Worm (Caenorhabditis elegans) whole organism, young adult: ENCODE data around the gene rnh-1.1.

Source experiments
- B0035.1 ChIP-seq: sonication (generic microtip); optimal IDR thresholded peaks from 2 replicates; lab custom pipeline; 2016; ENCODE audit warnings: missing genetic modification characterization, mild to moderate bottlenecking, missing compliant biosample characterization, missing genotype, missing genetic modification reagents
- B0261.1 ChIP-seq: sonication (generic microtip); optimal IDR thresholded peaks from 2 replicates; lab custom pipeline; 2016; ENCODE audit warnings: mild to moderate bottlenecking, missing genetic modification characterization, moderate library complexity, missing compliant biosample characterization
- B0336.3 ChIP-seq: fragments of 200-800 bp; sonication (Bioruptor generic); IDR thresholded peaks from 2 replicates; pipeline ENCODE4 v1.3.6; 2022; ENCODE audit warnings: missing genetic modification characterization, missing compliant biosample characterization
- F10E7.11 ChIP-seq: sonication (generic microtip); optimal IDR thresholded peaks from 2 replicates; lab custom pipeline; 2017; ENCODE audit warnings: mild to moderate bottlenecking, missing genetic modification characterization, moderate library complexity, missing compliant biosample characterization
- F33H1.4 ChIP-seq: fragments of 200-800 bp; sonication (Bioruptor generic); IDR thresholded peaks from 2 replicates; pipeline ENCODE4 v1.3.6; 2022; ENCODE audit warnings: missing genetic modification reagents, missing genetic modification characterization, missing compliant biosample characterization
- F57A8.1 ChIP-seq: fragments of 200-800 bp; sonication (Bioruptor generic); optimal IDR thresholded peaks from 2 replicates; lab custom pipeline; 2018; ENCODE audit warnings: mild to moderate bottlenecking, missing genetic modification characterization, moderate library complexity, missing compliant biosample characterization
- K11D2.4 ChIP-seq: fragments of 200-800 bp; sonication (Bioruptor generic); IDR thresholded peaks from 2 replicates; pipeline ENCODE4 v1.3.6; 2022; ENCODE audit warnings: missing genetic modification reagents, missing genetic modification characterization, missing compliant biosample characterization
- Y56A3A.18 ChIP-seq: fragments of 200-800 bp; sonication (Bioruptor generic); IDR thresholded peaks from 2 replicates; pipeline ENCODE4 v1.3.6; 2022; ENCODE audit warnings: missing genetic modification reagents, missing genetic modification characterization, missing compliant biosample characterization
- Y79H2A.3 ChIP-seq: fragments of 200-800 bp; sonication (Bioruptor generic); conservative IDR thresholded peaks from 2 replicates; pipeline ENCODE4 v1.3.6; 2022; ENCODE audit warnings: missing genetic modification reagents, missing genetic modification characterization, missing compliant biosample characterization
- Y95B8A.8 ChIP-seq: fragments of 200-800 bp; sonication (Bioruptor generic); IDR thresholded peaks from 2 replicates; pipeline ENCODE4 v1.3.6; 2022; ENCODE audit warnings: missing genetic modification reagents, missing genetic modification characterization, missing compliant biosample characterization
- ZK185.1 ChIP-seq: sonication (generic microtip); optimal IDR thresholded peaks from 2 replicates; lab custom pipeline; 2016; ENCODE audit warnings: mild to moderate bottlenecking, missing genetic modification characterization, missing compliant biosample characterization; ENCODE audit not compliant: poor library complexity, severe bottlenecking
- aptf-2 ChIP-seq: fragments of 200-800 bp; sonication (Bioruptor generic); conservative IDR thresholded peaks from 2 replicates; pipeline ENCODE4 v1.3.6; 2022; ENCODE audit warnings: missing genetic modification reagents, missing genetic modification characterization, missing compliant biosample characterization
- aptf-3 ChIP-seq: fragments of 200-800 bp; sonication (Bioruptor generic); IDR thresholded peaks from 2 replicates; pipeline ENCODE4 v1.3.6; 2022; ENCODE audit warnings: missing genetic modification characterization, missing compliant biosample characterization
- atf-7 ChIP-seq: sonication (generic microtip); optimal IDR thresholded peaks from 2 replicates; lab custom pipeline; 2017; ENCODE audit warnings: mild to moderate bottlenecking, missing genetic modification characterization, missing compliant biosample characterization
- attf-3 ChIP-seq: fragments of 200-800 bp; sonication (Bioruptor generic); conservative IDR thresholded peaks from 2 replicates; pipeline ENCODE4 v1.3.6; 2022; ENCODE audit warnings: missing genetic modification reagents, missing genetic modification characterization, missing compliant biosample characterization
- cebp-1 ChIP-seq, 2 experiments: fragments of 200-800 bp in 1 of 2; sonication (Bioruptor generic) in 1 of 2; sonication (generic microtip) in 1 of 2; IDR thresholded peaks in 1 of 2; optimal IDR thresholded peaks in 1 of 2; 2 replicates each; pipeline versions ENCODE4 v1.3.6 to Lab custom; 2017 to 2022; ENCODE audit warnings: missing compliant biosample characterization in 2 of 2, missing genetic modification characterization in 2 of 2, mild to moderate bottlenecking in 1 of 2, missing genetic modification reagents in 1 of 2, moderate library complexity in 1 of 2
- cebp-2 ChIP-seq: fragments of 200-800 bp; sonication (Bioruptor generic); IDR thresholded peaks from 2 replicates; pipeline ENCODE4 v1.3.6; 2022; ENCODE audit warnings: missing genetic modification characterization, missing compliant biosample characterization
- ceh-100 ChIP-seq: fragments of 200-800 bp; sonication (Bioruptor generic); IDR thresholded peaks from 2 replicates; pipeline ENCODE4 v1.3.6; 2022; ENCODE audit warnings: missing genetic modification reagents, missing genetic modification characterization, missing compliant biosample characterization
- ceh-58 ChIP-seq: fragments of 200-800 bp; sonication (Bioruptor generic); IDR thresholded peaks from 2 replicates; pipeline ENCODE4 v1.3.6; 2022; ENCODE audit warnings: missing genetic modification characterization, missing compliant biosample characterization
- ceh-79 ChIP-seq: sonication (generic microtip); optimal IDR thresholded peaks from 2 replicates; lab custom pipeline; 2017; ENCODE audit warnings: mild to moderate bottlenecking, missing genetic modification characterization, missing compliant biosample characterization
- fkh-3 ChIP-seq: sonication (generic microtip); optimal IDR thresholded peaks from 2 replicates; lab custom pipeline; 2016; ENCODE audit warnings: mild to moderate bottlenecking, missing genetic modification characterization, missing compliant biosample characterization
- hlh-26 ChIP-seq: fragments of 200-800 bp; sonication (Bioruptor generic); conservative IDR thresholded peaks from 2 replicates; pipeline ENCODE4 v1.3.6; 2022; ENCODE audit warnings: missing genetic modification reagents, missing genetic modification characterization, missing compliant biosample characterization
- hmg-1.2 ChIP-seq: fragments of 200-800 bp; sonication (Bioruptor generic); IDR thresholded peaks from 2 replicates; pipeline ENCODE4 v1.3.6; 2022; ENCODE audit warnings: missing genetic modification reagents, missing genetic modification characterization, missing compliant biosample characterization
- hrde-1 ChIP-seq: sonication (generic microtip); optimal IDR thresholded peaks from 2 replicates; lab custom pipeline; 2016; ENCODE audit warnings: missing genetic modification characterization, mild to moderate bottlenecking, missing compliant biosample characterization, moderate library complexity, missing genotype, missing genetic modification reagents, borderline replicate concordance
- let-526 ChIP-seq: fragments of 200-800 bp; sonication (Bioruptor generic); IDR thresholded peaks from 2 replicates; pipeline ENCODE4 v1.3.6; 2022; ENCODE audit warnings: missing genetic modification reagents, missing genetic modification characterization, missing compliant biosample characterization
- let-607 ChIP-seq, 2 experiments: fragments of 200-800 bp in 1 of 2; sonication (Bioruptor generic) in 1 of 2; sonication (generic microtip) in 1 of 2; optimal IDR thresholded peaks; 2 replicates each; lab custom pipeline; 2016 to 2018; ENCODE audit warnings: mild to moderate bottlenecking in 2 of 2, missing compliant biosample characterization in 2 of 2, missing genetic modification characterization in 2 of 2, moderate library complexity in 2 of 2, missing genotype in 1 of 2
- lsl-1 ChIP-seq: fragments of 200-800 bp; sonication (Bioruptor generic); optimal IDR thresholded peaks from 2 replicates; lab custom pipeline; 2018; ENCODE audit warnings: mild to moderate bottlenecking, missing genetic modification characterization, moderate library complexity, missing compliant biosample characterization
- madf-10 ChIP-seq: sonication (generic microtip); optimal IDR thresholded peaks from 2 replicates; lab custom pipeline; 2016; ENCODE audit warnings: mild to moderate bottlenecking, missing genetic modification characterization, missing compliant biosample characterization
- madf-6 ChIP-seq: fragments of 200-800 bp; sonication (Bioruptor generic); IDR thresholded peaks from 2 replicates; pipeline ENCODE4 v1.3.6; 2022; ENCODE audit warnings: missing genetic modification reagents, missing genetic modification characterization, missing compliant biosample characterization
- mcd-1 ChIP-seq: fragments of 200-800 bp; sonication (Bioruptor generic); IDR thresholded peaks from 2 replicates; pipeline ENCODE4 v1.3.6; 2022; ENCODE audit warnings: missing genetic modification reagents, missing genetic modification characterization, missing compliant biosample characterization
- nfya-1 ChIP-seq: sonication (generic microtip); optimal IDR thresholded peaks from 2 replicates; lab custom pipeline; 2017; ENCODE audit warnings: antibody characterized with exemption, missing compliant biosample characterization, missing genetic modification characterization, borderline replicate concordance; ENCODE audit not compliant: insufficient read depth
- nfya-2 ChIP-seq: fragments of 200-800 bp; sonication (Bioruptor generic); IDR thresholded peaks from 2 replicates; pipeline ENCODE4 v1.3.6; 2022; ENCODE audit warnings: missing genetic modification reagents, missing genetic modification characterization, missing compliant biosample characterization
- nfyb-1 ChIP-seq: fragments of 200-800 bp; sonication (Bioruptor generic); IDR thresholded peaks from 2 replicates; pipeline ENCODE4 v1.3.6; 2022; ENCODE audit warnings: missing genetic modification reagents, missing genetic modification characterization, missing compliant biosample characterization
- nhr-179 ChIP-seq: sonication (generic microtip); optimal IDR thresholded peaks from 2 replicates; lab custom pipeline; 2016; ENCODE audit warnings: mild to moderate bottlenecking, missing genetic modification characterization, missing compliant biosample characterization
- rcor-1 ChIP-seq: fragments of 200-800 bp; sonication (Bioruptor generic); IDR thresholded peaks from 2 replicates; pipeline ENCODE4 v1.3.6; 2022; ENCODE audit warnings: missing genetic modification reagents, missing genetic modification characterization, missing compliant biosample characterization
- snpc-1.1 ChIP-seq: sonication (generic microtip); optimal IDR thresholded peaks from 2 replicates; lab custom pipeline; 2017; ENCODE audit warnings: missing genetic modification characterization, mild to moderate bottlenecking, missing compliant biosample characterization, antibody characterized with exemption, moderate library complexity, missing genotype, missing genetic modification reagents; ENCODE audit not compliant: insufficient read depth
- somi-1 ChIP-seq: fragments of 200-800 bp; sonication (Bioruptor generic); optimal IDR thresholded peaks from 2 replicates; lab custom pipeline; 2018; ENCODE audit warnings: mild to moderate bottlenecking, missing genetic modification characterization, missing compliant biosample characterization
- unc-62 ChIP-seq: fragments of 150-350 bp; optimal IDR thresholded peaks from 2 replicates; lab custom pipeline; 2014; ENCODE audit warnings: missing biosample characterization, missing genetic modification reagents, missing genetic modification characterization
- ztf-18 ChIP-seq: sonication (generic microtip); optimal IDR thresholded peaks from 2 replicates; lab custom pipeline; 2016; ENCODE audit warnings: missing genotype, mild to moderate bottlenecking, missing genetic modification characterization, missing compliant biosample characterization

rnh-1.1 gene

DNA sequence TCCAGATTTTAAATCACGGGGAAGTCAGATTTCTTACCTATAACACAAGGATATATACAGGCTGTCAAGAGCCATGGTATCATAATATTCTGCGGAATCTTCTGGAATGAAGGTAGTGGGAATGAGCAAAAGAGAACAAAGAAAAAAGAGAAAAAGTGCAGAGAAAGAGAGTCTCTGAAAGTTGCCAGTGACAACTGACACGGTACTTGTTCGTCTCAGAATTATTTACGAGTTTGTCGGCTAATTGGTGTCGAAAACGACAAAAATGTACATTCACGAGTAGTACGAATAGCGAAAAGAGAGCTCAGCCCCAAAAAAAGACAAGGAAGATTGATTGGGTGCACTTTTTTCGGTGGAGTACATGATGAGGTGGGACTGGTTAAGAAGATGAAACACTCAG, 42.5 kb upstream of the rnh-1.1 start, which contains the start of gene cah-2:
Gene cah-2 (minus strand): TSS at position 101 of the 400 bp plus-strand sequence.
- no peak for TF ChIP-seq nfyb-1 (GFP tag; lab: Robert Waterston, UW)
- TF ChIP-seq hlh-26: no peak
- no peak for TF ChIP-seq let-607 (tag; optimal IDR thresholded peaks at IDR 0.05; lab: Kevin White, UChicago)
- TF ChIP-seq madf-6 (GFP tag; lab: Robert Waterston, UW): no peak
- no peak for TF ChIP-seq unc-62 (GFP tag; lab: Kevin White, UChicago)
- TF ChIP-seq F57A8.1 (GFP tag; lab: Kevin White, UChicago): no peak
- no peak for TF ChIP-seq attf-3 (GFP tag; lab: Robert Waterston, UW)
- no peak for TF ChIP-seq Y56A3A.18 (GFP tag; lab: Robert Waterston, UW)
- no peak for TF ChIP-seq ceh-79 (tag; lab: Kevin White, UChicago)
- no peak for TF ChIP-seq ceh-100 (GFP tag; lab: Robert Waterston, UW)
- no peak for TF ChIP-seq cebp-2 (GFP tag; lab: Robert Waterston, UW)
- TF ChIP-seq, all 124 proteins: peak for 0

DNA sequence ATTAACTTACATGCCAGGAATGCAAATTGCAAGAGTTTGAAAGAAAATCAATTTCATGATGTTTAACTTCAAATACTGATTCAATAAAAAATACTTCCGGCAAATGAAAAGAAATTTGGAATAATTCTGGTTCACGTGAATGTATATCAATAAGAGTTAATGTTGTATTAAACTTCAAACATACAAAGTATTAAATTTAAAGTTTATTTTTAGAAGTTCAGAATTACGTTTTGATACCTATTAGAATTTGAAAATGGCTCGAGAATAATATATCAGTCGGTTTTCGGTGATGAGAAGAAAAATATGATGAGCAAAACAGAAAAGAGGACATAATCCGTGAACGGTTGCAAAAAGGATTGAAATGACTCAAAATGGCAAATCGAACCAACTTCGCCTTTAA, 35.9 kb upstream of the rnh-1.1 start, which contains the start of gene D1022.9:
Gene D1022.9 (minus strand): TSS at position 101 of the 400 bp plus-strand sequence.
- TF ChIP-seq unc-62 (GFP tag; lab: Kevin White, UChicago): no peak

DNA sequence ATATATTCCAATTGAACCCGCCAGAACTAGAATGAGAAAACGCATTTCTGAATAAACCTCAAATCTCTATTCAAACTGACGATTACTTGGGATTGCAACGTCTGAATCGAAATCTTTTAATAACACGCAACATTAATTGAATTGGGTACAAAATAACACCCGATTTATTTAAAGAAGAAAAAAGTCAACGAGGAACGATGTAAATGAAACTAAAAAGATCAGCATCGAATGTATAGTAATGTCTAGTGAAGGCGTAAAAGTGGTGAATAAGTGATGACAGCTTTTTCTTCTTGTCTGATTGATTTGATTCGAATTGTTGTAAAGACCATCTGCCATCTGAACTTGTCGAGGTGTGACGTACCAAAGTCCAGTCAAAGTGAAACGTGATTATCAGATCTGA, 31.9 kb upstream of the rnh-1.1 start, which contains the start of gene nas-23:
Gene nas-23 (minus strand): TSS at position 101 of the 400 bp plus-strand sequence.
- no peak for TF ChIP-seq cebp-2 (GFP tag; lab: Robert Waterston, UW)
- TF ChIP-seq fkh-3 (tag; lab: Kevin White, UChicago): no peak
- no peak for TF ChIP-seq hmg-1.2 (GFP tag; lab: Robert Waterston, UW)
- TF ChIP-seq rcor-1 (GFP tag; lab: Robert Waterston, UW): no peak
- TF ChIP-seq lsl-1 (GFP tag; lab: Kevin White, UChicago): no peak
- TF ChIP-seq somi-1 (GFP tag; lab: Kevin White, UChicago): no peak
- TF ChIP-seq cebp-1 (GFP tag; IDR thresholded peaks at IDR 0.05; lab: Robert Waterston, UW): no peak
- no peak for TF ChIP-seq cebp-1 (tag; optimal IDR thresholded peaks at IDR 0.05; lab: Kevin White, UChicago)
- no peak for TF ChIP-seq B0035.1 (tag; lab: Kevin White, UChicago)
- no peak for TF ChIP-seq ceh-58
- TF ChIP-seq hrde-1 (tag; lab: Kevin White, UChicago): no peak
- TF ChIP-seq Y79H2A.3: no peak
- TF ChIP-seq aptf-2: no peak
- TF ChIP-seq F10E7.11 (tag; lab: Kevin White, UChicago): no peak
- TF ChIP-seq mcd-1: no peak
- no peak for TF ChIP-seq B0336.3 (GFP tag; lab: Robert Waterston, UW)
- TF ChIP-seq nfyb-1 (GFP tag; lab: Robert Waterston, UW): no peak

DNA sequence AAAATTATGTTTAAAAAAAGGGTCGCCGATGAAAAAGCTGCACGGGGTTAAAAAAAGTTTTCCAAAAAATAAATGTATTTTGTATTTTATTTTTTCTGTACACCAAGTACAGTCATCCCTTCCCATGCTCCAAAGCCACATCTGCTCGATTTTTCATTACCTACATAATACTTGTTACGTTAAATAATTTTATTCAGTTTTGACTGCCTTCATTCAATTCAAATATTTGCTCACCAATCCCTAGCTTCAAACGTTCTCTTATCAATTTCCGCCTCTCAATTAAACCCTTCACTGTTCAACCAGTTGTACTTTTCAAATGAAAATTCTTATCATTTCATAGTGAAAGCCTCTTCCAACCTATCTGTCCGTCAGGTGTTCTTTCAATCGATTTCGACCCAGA, 31.4 kb upstream of the rnh-1.1 start, which contains the start of gene R10H1.1:
Gene R10H1.1 (plus strand): TSS at position 301 of the 400 bp plus-strand sequence.
- TF ChIP-seq nfya-2 (GFP tag; lab: Robert Waterston, UW) (no peak), aptf-3 (no peak), K11D2.4 (GFP tag; lab: Robert Waterston, UW) (no peak), madf-10 (tag; lab: Kevin White, UChicago) (no peak), atf-7 (tag; lab: Kevin White, UChicago) (no peak), F57A8.1 (GFP tag; lab: Kevin White, UChicago) (no peak), nfya-1 (tag; lab: Kevin White, UChicago) (no peak), let-526 (no peak), ztf-18 (no peak), nhr-179 (tag; lab: Kevin White, UChicago) (no peak), snpc-1.1 (no peak), ZK185.1 (tag; lab: Kevin White, UChicago) (no peak), B0261.1 (tag; lab: Kevin White, UChicago) (no peak), F33H1.4 (no peak), Y95B8A.8 (no peak)
